Fruit fly (Drosophila melanogaster): ENCODE data around the gene Cpr67Fa1.
A peak's percentile ranks its signal among the peaks of the same experiment; 100 is the strongest.

Cpr67Fa1 gene

DNA sequence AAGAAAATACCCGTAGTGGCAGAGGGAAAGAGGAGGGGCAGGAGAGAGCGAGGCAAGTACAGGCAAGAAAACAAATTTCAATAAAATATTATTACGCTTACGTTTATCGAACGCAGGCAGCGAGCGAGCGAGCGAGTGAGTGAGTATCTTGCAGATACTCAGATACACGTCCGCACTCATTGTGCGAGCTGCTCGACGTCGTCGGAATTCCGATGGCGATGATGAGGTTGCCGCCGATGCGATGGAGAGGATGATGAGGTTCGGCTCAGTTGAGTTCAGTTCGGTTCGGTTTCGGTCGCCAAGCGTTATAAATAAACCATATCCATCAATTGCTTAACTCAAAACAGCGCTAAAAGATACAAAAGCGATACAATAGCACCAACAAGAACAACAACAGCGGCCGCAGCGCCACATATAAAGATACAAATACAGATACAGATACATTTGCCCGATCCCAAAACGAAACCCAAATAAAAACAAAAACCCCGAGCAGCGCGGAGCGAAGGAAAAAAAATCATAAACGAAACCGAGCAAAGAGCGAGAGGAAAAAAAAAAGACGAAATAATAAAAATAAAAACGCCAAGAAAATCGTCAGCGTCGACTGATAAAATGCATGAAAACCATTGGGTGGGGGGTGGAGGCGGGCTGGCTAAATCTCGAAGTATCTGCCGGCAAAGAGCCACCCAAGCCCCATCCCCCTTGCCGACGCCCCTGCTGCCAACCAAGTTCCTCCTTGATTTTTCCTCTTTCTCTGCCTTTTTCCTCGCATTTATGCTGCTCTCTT, 37.3 kb upstream of the Cpr67Fa1 start:
- TF ChIP-seq CG11617 (GFP tag; optimal IDR thresholded peaks at IDR 0.05), result peak; percentile 32
- TF ChIP-seq CG12768 (GFP tag; optimal IDR thresholded peaks at IDR 0.05), result peak; percentile 64
- TF ChIP-seq cic (GFP tag; optimal IDR thresholded peaks at IDR 0.05), result no peak
- TF ChIP-seq toe (GFP tag; optimal IDR thresholded peaks at IDR 0.05), result peak; percentile 42
- peak; percentile 18 for TF ChIP-seq CG7045 (GFP tag; optimal IDR thresholded peaks at IDR 0.05)
- peak; percentile 49 for TF ChIP-seq tj (GFP tag; optimal IDR thresholded peaks at IDR 0.05)
- no peak for TF ChIP-seq Mnt (GFP tag; optimal IDR thresholded peaks at IDR 0.05)

DNA sequence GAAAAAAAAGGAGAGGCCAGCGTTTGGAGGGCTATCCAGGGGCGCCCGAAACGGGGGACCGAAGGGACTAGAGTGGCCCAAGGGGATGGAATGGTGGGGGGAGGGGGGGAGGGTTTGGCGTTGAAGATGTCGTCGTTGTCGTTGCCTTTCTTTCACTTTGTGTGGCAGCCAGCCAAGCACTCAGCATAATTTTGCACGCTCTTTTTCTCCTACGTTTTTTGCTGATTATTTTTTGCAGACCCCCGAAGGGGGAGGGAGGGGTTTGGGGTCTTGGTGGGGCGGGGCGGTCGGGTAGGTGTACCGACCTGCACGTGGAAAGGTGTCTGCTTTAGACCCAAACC, 36.7 kb upstream of the Cpr67Fa1 start:
- TF ChIP-seq pad (GFP tag; optimal IDR thresholded peaks at IDR 0.05) (no peak), tj (GFP tag; optimal IDR thresholded peaks at IDR 0.05) (peak; percentile 79)

DNA sequence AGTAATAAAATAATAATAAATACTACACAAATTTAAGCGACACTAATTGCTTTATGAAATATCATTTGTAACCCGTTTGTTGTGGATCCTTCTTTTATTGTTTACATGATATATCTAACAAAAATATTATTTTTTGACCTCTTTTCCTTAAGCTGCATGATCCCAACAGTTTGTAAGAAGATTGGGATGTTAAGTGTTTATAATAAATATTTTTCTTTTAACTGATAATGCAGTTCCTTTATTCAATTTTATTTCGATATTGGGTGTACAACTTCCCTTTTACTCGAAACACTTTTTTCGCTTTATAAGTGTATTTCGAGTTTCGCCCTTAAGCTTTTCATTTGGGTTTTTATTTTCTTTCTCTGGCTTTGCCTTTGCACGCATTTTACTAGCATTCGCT, 36.2 kb upstream of the Cpr67Fa1 start:
- TF ChIP-seq CG7045 (GFP tag; optimal IDR thresholded peaks at IDR 0.05) (no peak), ovo (GFP tag; optimal IDR thresholded peaks at IDR 0.05) (no peak), CG11617 (GFP tag; optimal IDR thresholded peaks at IDR 0.05) (no peak), Hr96 (GFP tag; optimal IDR thresholded peaks at IDR 0.05) (no peak), pad (GFP tag; optimal IDR thresholded peaks at IDR 0.05) (no peak), cnc (optimal IDR thresholded peaks at IDR 0.05) (no peak), CG12768 (GFP tag; optimal IDR thresholded peaks at IDR 0.05) (no peak), CG14711 (tag; optimal IDR thresholded peaks at IDR 0.05) (no peak), tj (GFP tag; optimal IDR thresholded peaks at IDR 0.05) (no peak), bab1 (GFP tag; optimal IDR thresholded peaks at IDR 0.05) (no peak), kay (GFP tag; ENCODE audit: borderline replicate concordance) (no peak), CG5204 (GFP tag; optimal IDR thresholded peaks at IDR 0.05) (no peak), Mnt (GFP tag; optimal IDR thresholded peaks at IDR 0.05) (no peak), CG33017 (tag; optimal IDR thresholded peaks at IDR 0.05) (no peak), toe (GFP tag; optimal IDR thresholded peaks at IDR 0.05) (no peak), CG1620 (GFP tag; optimal IDR thresholded peaks at IDR 0.05) (no peak), CG7101 (tag; optimal IDR thresholded peaks at IDR 0.05) (no peak), Clk (GFP tag; optimal IDR thresholded peaks at IDR 0.05) (no peak)

DNA sequence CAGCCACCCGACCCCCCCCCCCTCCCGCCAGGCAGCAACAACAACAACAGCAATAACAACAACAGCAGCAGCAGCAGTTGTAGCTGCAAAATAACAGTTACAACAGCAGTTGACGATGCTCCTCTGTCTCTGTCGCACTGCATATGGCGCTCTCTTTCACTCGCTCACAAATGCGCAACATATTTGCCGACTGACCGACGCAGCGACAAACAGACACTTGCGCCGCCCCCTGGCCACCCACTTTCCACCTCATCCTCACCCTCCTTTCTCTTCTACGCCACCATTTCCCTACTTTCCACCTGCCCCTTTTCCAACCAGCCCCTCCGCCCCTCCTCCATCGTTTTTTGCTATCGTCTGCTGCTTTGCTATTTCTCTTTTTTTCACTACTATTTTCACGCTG, 35.8 kb upstream of the Cpr67Fa1 start:
- peak; percentile 77 for TF ChIP-seq tj (GFP tag; optimal IDR thresholded peaks at IDR 0.05)
- no peak for TF ChIP-seq cnc (optimal IDR thresholded peaks at IDR 0.05)

DNA sequence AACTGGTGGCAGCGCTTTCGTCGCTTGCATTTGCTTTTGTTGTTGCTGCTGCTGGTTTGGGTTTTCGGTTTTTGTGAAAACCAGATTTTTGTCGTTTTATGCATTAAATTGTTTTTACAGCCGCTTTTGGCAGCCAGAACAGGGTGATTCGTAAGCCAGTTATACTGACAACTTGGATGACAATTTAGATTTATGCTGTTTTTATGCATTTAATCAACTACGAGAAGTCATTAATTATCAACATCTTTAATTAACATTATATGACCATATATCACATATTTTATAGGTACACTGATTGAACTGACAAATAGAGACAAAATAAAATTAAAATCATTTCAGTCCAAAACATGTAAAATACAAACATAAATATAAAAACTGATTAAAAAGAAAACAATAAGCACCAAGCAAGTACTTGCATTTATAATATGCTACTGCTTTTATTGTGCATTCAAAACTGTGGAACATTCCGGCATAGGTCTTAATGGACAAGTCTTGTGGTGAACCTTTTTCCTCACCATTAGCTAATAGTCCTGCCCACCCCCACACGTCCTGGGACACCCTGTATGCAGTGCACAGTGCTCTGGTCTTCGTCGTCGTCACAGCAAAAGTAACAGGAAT, 34.9 kb upstream of the Cpr67Fa1 start:
- TF ChIP-seq CG5204 (GFP tag; optimal IDR thresholded peaks at IDR 0.05) (peak; percentile 22), CG14711 (tag; optimal IDR thresholded peaks at IDR 0.05) (no peak), CG11617 (GFP tag; optimal IDR thresholded peaks at IDR 0.05) (peak; percentile 2), CG7045 (GFP tag; optimal IDR thresholded peaks at IDR 0.05) (peak; percentile 23), pad (GFP tag; optimal IDR thresholded peaks at IDR 0.05) (no peak), kay (GFP tag; ENCODE audit: borderline replicate concordance) (peak; percentile 52), CG7101 (tag; optimal IDR thresholded peaks at IDR 0.05) (no peak), Crg-1 (GFP tag; optimal IDR thresholded peaks at IDR 0.05) (no peak), Clk (GFP tag; optimal IDR thresholded peaks at IDR 0.05) (no peak), toe (GFP tag; optimal IDR thresholded peaks at IDR 0.05) (peak; percentile 15), cnc (optimal IDR thresholded peaks at IDR 0.05) (no peak), CG33017 (tag; optimal IDR thresholded peaks at IDR 0.05) (peak; percentile 21), tj (GFP tag; optimal IDR thresholded peaks at IDR 0.05) (no peak), CG12768 (GFP tag; optimal IDR thresholded peaks at IDR 0.05) (peak; percentile 29), ovo (GFP tag; optimal IDR thresholded peaks at IDR 0.05) (no peak), bab1 (GFP tag; optimal IDR thresholded peaks at IDR 0.05) (no peak), Hr96 (GFP tag; optimal IDR thresholded peaks at IDR 0.05) (no peak), cic (GFP tag; optimal IDR thresholded peaks at IDR 0.05) (no peak), CG1620 (GFP tag; optimal IDR thresholded peaks at IDR 0.05) (no peak), Mnt (GFP tag; optimal IDR thresholded peaks at IDR 0.05) (no peak)

DNA sequence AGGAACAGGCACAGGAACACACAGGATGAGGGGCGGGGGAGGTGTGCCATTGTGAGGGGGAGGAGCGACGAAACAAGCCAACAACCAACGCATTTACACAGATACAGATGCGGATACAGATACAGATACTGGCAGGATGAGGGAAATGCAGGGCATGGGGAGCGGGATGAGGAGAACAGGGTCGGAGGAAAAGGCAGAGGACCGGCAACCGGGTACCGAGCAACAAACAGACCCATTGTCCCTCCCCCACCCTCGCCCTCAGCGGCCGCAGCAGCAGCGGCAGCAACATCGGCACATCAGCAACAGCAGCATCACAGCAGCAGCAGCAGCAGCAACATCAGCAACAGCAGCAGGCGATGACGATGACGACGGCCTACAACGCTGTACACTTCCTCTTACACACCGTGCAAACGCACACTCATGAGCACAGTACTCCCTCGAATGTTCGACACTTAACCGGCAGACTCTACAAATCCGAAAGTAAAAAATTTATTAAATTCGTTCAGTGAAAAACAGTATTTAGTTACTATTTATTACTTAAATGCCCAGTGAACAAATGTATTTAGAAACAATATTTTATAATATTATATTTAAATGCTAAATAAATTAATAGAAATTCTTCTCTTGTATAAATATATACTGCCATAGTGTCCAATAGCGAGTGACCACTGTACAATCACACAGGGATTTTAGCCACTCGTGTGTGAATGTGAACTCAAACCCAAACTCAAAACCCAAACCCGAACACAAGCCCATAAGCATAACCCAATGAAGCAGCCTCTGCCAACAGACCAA, 34.2 kb upstream of the Cpr67Fa1 start:
- TF ChIP-seq CG33017 (tag; optimal IDR thresholded peaks at IDR 0.05) (peak; percentile 52), kay (GFP tag; ENCODE audit: borderline replicate concordance) (no peak), CG5204 (GFP tag; optimal IDR thresholded peaks at IDR 0.05) (no peak), CG14711 (tag; optimal IDR thresholded peaks at IDR 0.05) (peak; percentile 9), toe (GFP tag; optimal IDR thresholded peaks at IDR 0.05) (no peak), CG7101 (tag; optimal IDR thresholded peaks at IDR 0.05) (peak; percentile 61), cnc (optimal IDR thresholded peaks at IDR 0.05) (no peak), Clk (GFP tag; optimal IDR thresholded peaks at IDR 0.05) (peak; percentile 35), bab1 (GFP tag; optimal IDR thresholded peaks at IDR 0.05) (no peak), CG7045 (GFP tag; optimal IDR thresholded peaks at IDR 0.05) (peak; percentile 60), Crg-1 (GFP tag; optimal IDR thresholded peaks at IDR 0.05) (no peak), cic (GFP tag; optimal IDR thresholded peaks at IDR 0.05) (no peak), CG12768 (GFP tag; optimal IDR thresholded peaks at IDR 0.05) (peak; percentile 54), Hr96 (GFP tag; optimal IDR thresholded peaks at IDR 0.05) (no peak), pad (GFP tag; optimal IDR thresholded peaks at IDR 0.05) (peak; percentile 19), ovo (GFP tag; optimal IDR thresholded peaks at IDR 0.05) (no peak), tj (GFP tag; optimal IDR thresholded peaks at IDR 0.05) (no peak), CG11617 (GFP tag; optimal IDR thresholded peaks at IDR 0.05) (peak; percentile 8), Mnt (GFP tag; optimal IDR thresholded peaks at IDR 0.05) (no peak), CG1620 (GFP tag; optimal IDR thresholded peaks at IDR 0.05) (no peak)
